Worm (Caenorhabditis elegans) whole organism, L2 larva: ENCODE data around the gene snt-1.

Source experiments
- R02D3.7 ChIP-seq: fragments of 150-350 bp; optimal IDR thresholded peaks from 2 replicates; lab custom pipeline; 2014; ENCODE audit warnings: missing biosample characterization, missing genetic modification characterization
- aly-2 ChIP-seq: fragments of 150-350 bp; optimal IDR thresholded peaks from 2 replicates; lab custom pipeline; 2014; ENCODE audit warnings: missing biosample characterization, missing genetic modification characterization
- blmp-1 ChIP-seq: sonication (generic microtip); optimal IDR thresholded peaks from 2 replicates; lab custom pipeline; 2017; ENCODE audit warnings: missing genetic modification characterization, mild to moderate bottlenecking, missing compliant biosample characterization, antibody characterized with exemption, moderate library complexity; ENCODE audit not compliant: insufficient read depth
- ceh-16 ChIP-seq: fragments of 150-350 bp; optimal IDR thresholded peaks from 2 replicates; lab custom pipeline; 2014; ENCODE audit warnings: missing biosample characterization, missing genetic modification characterization
- crh-2 ChIP-seq: sonication (generic microtip); optimal IDR thresholded peaks from 2 replicates; lab custom pipeline; 2017; ENCODE audit warnings: missing biosample characterization, missing genetic modification characterization
- egl-27 ChIP-seq: sonication (generic microtip); optimal IDR thresholded peaks from 3 replicates; lab custom pipeline; 2017; ENCODE audit warnings: missing biosample characterization, missing genetic modification reagents, missing genetic modification characterization
- elt-1 ChIP-seq: fragments of 150-350 bp; optimal IDR thresholded peaks from 2 replicates; lab custom pipeline; 2014; ENCODE audit warnings: missing biosample characterization, missing genetic modification characterization
- fos-1 ChIP-seq: fragments of 150-350 bp; optimal IDR thresholded peaks from 2 replicates; lab custom pipeline; 2014; ENCODE audit warnings: missing biosample characterization, missing genetic modification characterization
- lin-13 ChIP-seq: fragments of 150-350 bp; optimal IDR thresholded peaks from 2 replicates; lab custom pipeline; 2014; ENCODE audit warnings: missing biosample characterization, missing genetic modification reagents, missing genetic modification characterization
- nhr-12 ChIP-seq: fragments of 150-350 bp; optimal IDR thresholded peaks from 2 replicates; lab custom pipeline; 2014; ENCODE audit warnings: missing biosample characterization, missing genetic modification characterization
- nhr-77 ChIP-seq: fragments of 150-350 bp; optimal IDR thresholded peaks from 2 replicates; lab custom pipeline; 2014; ENCODE audit warnings: missing biosample characterization, missing genetic modification characterization
- snpc-4 ChIP-seq: fragments of 150-350 bp; optimal IDR thresholded peaks from 2 replicates; lab custom pipeline; 2014; ENCODE audit warnings: missing biosample characterization, missing genetic modification characterization
- ztf-11 ChIP-seq: sonication (generic microtip); optimal IDR thresholded peaks from 2 replicates; lab custom pipeline; 2017; ENCODE audit warnings: missing biosample characterization, missing genetic modification characterization

- TF ChIP-seq nhr-12 (tag; lab: Kevin White, UChicago), result no peak
- TF ChIP-seq snpc-4 (tag; lab: Kevin White, UChicago), result no peak
- no peak for TF ChIP-seq R02D3.7 (tag; lab: Kevin White, UChicago)
- no peak for TF ChIP-seq blmp-1
- no peak for TF ChIP-seq aly-2 (tag; lab: Kevin White, UChicago)
- TF ChIP-seq ztf-11 (tag; lab: Kevin White, UChicago), result no peak
- no peak for TF ChIP-seq fos-1 (tag; lab: Kevin White, UChicago)
- TF ChIP-seq lin-13 (GFP tag; lab: Kevin White, UChicago), result no peak
- no peak for TF ChIP-seq egl-27 (tag; lab: Kevin White, UChicago)
- no peak for TF ChIP-seq ceh-16
- no peak for TF ChIP-seq nhr-77 (tag; lab: Kevin White, UChicago)
- no peak for TF ChIP-seq elt-1
- TF ChIP-seq crh-2 (tag; lab: Kevin White, UChicago), result no peak
These were observed 36.0 kb downstream of the snt-1 start for ce11 chrII:6846723-6847122.
